Fruit fly (Drosophila melanogaster) whole organism, embryonic: ENCODE results near the gene CG17190.

ENCODE experiments used
- Asciz ChIP-seq: fragments of 200-800 bp; sonication (Bioruptor generic); optimal IDR thresholded peaks from 2 replicates; lab custom pipeline; 2017; ENCODE audit warnings: missing biosample characterization, mild to moderate bottlenecking, missing genetic modification characterization, missing genetic modification reagents
- CG10979 ChIP-seq: fragments of 200-800 bp; sonication (Bioruptor generic); optimal IDR thresholded peaks from 2 replicates; lab custom pipeline; 2018; ENCODE audit warnings: missing biosample characterization, mild to moderate bottlenecking, missing genetic modification characterization, moderate library complexity
- CG12071 ChIP-seq: fragments of 200-800 bp; sonication (Bioruptor generic); optimal IDR thresholded peaks from 3 replicates; lab custom pipeline; 2018; ENCODE audit warnings: missing biosample characterization, mild to moderate bottlenecking, missing genetic modification characterization
- CG13287 ChIP-seq: fragments of 200-800 bp; sonication (Bioruptor generic); IDR thresholded peaks from 2 replicates; pipeline ENCODE4 v1.3.6; 2022; ENCODE audit warnings: missing biosample characterization, missing genetic modification characterization; ENCODE audit not compliant: partially characterized antibody
- CG15514 ChIP-seq: fragments of 200-800 bp; sonication (Bioruptor generic); optimal IDR thresholded peaks from 3 replicates; lab custom pipeline; 2017; ENCODE audit warnings: missing biosample characterization, missing genetic modification characterization, mild to moderate bottlenecking, moderate library complexity, missing genetic modification reagents
- CG17385 ChIP-seq: fragments of 200-800 bp; sonication (Bioruptor generic); optimal IDR thresholded peaks from 3 replicates; lab custom pipeline; 2018; ENCODE audit warnings: missing biosample characterization, mild to moderate bottlenecking, missing genetic modification characterization
- CG18476 ChIP-seq: fragments of 200-800 bp; sonication (Bioruptor generic); optimal IDR thresholded peaks from 2 replicates; lab custom pipeline; 2016; ENCODE audit warnings: missing biosample characterization, mild to moderate bottlenecking, missing genetic modification characterization
- CG2120 ChIP-seq: fragments of 200-800 bp; sonication (Bioruptor generic); optimal IDR thresholded peaks from 3 replicates; lab custom pipeline; 2016; ENCODE audit warnings: missing biosample characterization, missing genetic modification characterization
- CG2678 ChIP-seq: fragments of 200-800 bp; sonication (Bioruptor generic); optimal IDR thresholded peaks from 3 replicates; lab custom pipeline; 2019; ENCODE audit warnings: missing biosample characterization, mild to moderate bottlenecking, missing genetic modification characterization, moderate library complexity
- CG3281 ChIP-seq: fragments of 200-800 bp; sonication (Bioruptor generic); optimal IDR thresholded peaks from 3 replicates; lab custom pipeline; 2017; ENCODE audit warnings: missing biosample characterization, mild to moderate bottlenecking, missing genetic modification characterization
- CG34224 ChIP-seq: fragments of 200-800 bp; sonication (Bioruptor generic); IDR thresholded peaks from 3 replicates; pipeline ENCODE4 v1.3.6; 2022; ENCODE audit warnings: missing biosample characterization, missing genetic modification characterization; ENCODE audit not compliant: partially characterized antibody
- CG5245 ChIP-seq: fragments of 200-800 bp; sonication (Bioruptor generic); optimal IDR thresholded peaks from 3 replicates; lab custom pipeline; 2016; ENCODE audit warnings: missing biosample characterization, missing genetic modification characterization
- CG7839 ChIP-seq: fragments of 200-800 bp; sonication (Bioruptor generic); optimal IDR thresholded peaks from 3 replicates; lab custom pipeline; 2018; ENCODE audit warnings: missing biosample characterization, mild to moderate bottlenecking, missing genetic modification characterization, moderate library complexity
- CG7928 ChIP-seq: fragments of 200-800 bp; sonication (Bioruptor generic); optimal IDR thresholded peaks from 2 replicates; lab custom pipeline; 2017; ENCODE audit warnings: missing biosample characterization, mild to moderate bottlenecking, missing genetic modification characterization
- CG8290 ChIP-seq, 3 experiments: fragments of 200-800 bp; sonication (Bioruptor generic); optimal IDR thresholded peaks; 2 replicates each; lab custom pipeline; 2016 to 2019; ENCODE audit warnings: missing biosample characterization in 3 of 3, missing genetic modification characterization in 3 of 3, mild to moderate bottlenecking in 2 of 3, moderate library complexity in 1 of 3
- CG8944 ChIP-seq: fragments of 200-800 bp; sonication (Bioruptor generic); optimal IDR thresholded peaks from 3 replicates; lab custom pipeline; 2016; ENCODE audit warnings: missing biosample characterization, missing genetic modification characterization
- CG9437 ChIP-seq: fragments of 200-800 bp; sonication (Bioruptor generic); optimal IDR thresholded peaks from 2 replicates; lab custom pipeline; 2018; ENCODE audit warnings: missing biosample characterization, mild to moderate bottlenecking, missing genetic modification characterization
- CG9817 ChIP-seq: fragments of 200-800 bp; sonication (Bioruptor generic); optimal IDR thresholded peaks from 2 replicates; lab custom pipeline; 2018; ENCODE audit warnings: missing biosample characterization, mild to moderate bottlenecking, missing genetic modification characterization, moderate library complexity
- Dek ChIP-seq: fragments of 200-800 bp; sonication (Bioruptor generic); optimal IDR thresholded peaks from 3 replicates; lab custom pipeline; 2019; ENCODE audit warnings: missing biosample characterization, mild to moderate bottlenecking, missing genetic modification characterization, moderate library complexity
- Dll ChIP-seq: fragments of 200-800 bp; sonication (Bioruptor generic); IDR thresholded peaks from 4 replicates; pipeline ENCODE4 v1.3.6; 2022; ENCODE audit warnings: missing biosample characterization, missing genetic modification characterization; ENCODE audit not compliant: partially characterized antibody
- ERR ChIP-seq: fragments of 200-800 bp; sonication (Bioruptor generic); optimal IDR thresholded peaks from 2 replicates; lab custom pipeline; 2016; ENCODE audit warnings: missing biosample characterization, missing genetic modification characterization
- Ets65A ChIP-seq: fragments of 200-800 bp; sonication (Bioruptor generic); peaks from one replicate; lab custom pipeline; 2016; ENCODE audit warnings: missing biosample characterization, missing genetic modification characterization
- Ets97D ChIP-seq: fragments of 200-800 bp; sonication (Bioruptor generic); optimal IDR thresholded peaks from 3 replicates; lab custom pipeline; 2016; ENCODE audit warnings: missing biosample characterization, missing genetic modification characterization
- Fer2 ChIP-seq: fragments of 200-800 bp; sonication (Bioruptor generic); optimal IDR thresholded peaks from 2 replicates; lab custom pipeline; 2018; ENCODE audit warnings: missing biosample characterization, mild to moderate bottlenecking, missing genetic modification characterization, moderate library complexity
- HHEX ChIP-seq: fragments of 200-800 bp; sonication (Bioruptor generic); optimal IDR thresholded peaks from 3 replicates; lab custom pipeline; 2017; ENCODE audit warnings: missing biosample characterization, mild to moderate bottlenecking, missing genetic modification characterization, missing genetic modification reagents
- HLH4C ChIP-seq: fragments of 200-800 bp; sonication (Bioruptor generic); IDR thresholded peaks from 3 replicates; pipeline ENCODE4 v1.3.6; 2022; ENCODE audit warnings: missing biosample characterization, missing genetic modification characterization; ENCODE audit not compliant: partially characterized antibody
- HmgD ChIP-seq: fragments of 200-800 bp; sonication (Bioruptor generic); optimal IDR thresholded peaks from 3 replicates; lab custom pipeline; 2016; ENCODE audit warnings: missing biosample characterization, missing genetic modification characterization
- Hr39 ChIP-seq: fragments of >200 bp; optimal IDR thresholded peaks from 2 replicates; lab custom pipeline; 2017
- Lpt ChIP-seq: fragments of >200 bp; optimal IDR thresholded peaks from 2 replicates; lab custom pipeline; 2018; ENCODE audit warnings: missing biosample characterization, missing genetic modification characterization
- Rfx ChIP-seq: fragments of 200-800 bp; sonication (Bioruptor generic); IDR thresholded peaks from 2 replicates; pipeline ENCODE4 v1.3.6; 2022; ENCODE audit warnings: missing biosample characterization, missing genetic modification characterization
- Usf ChIP-seq: fragments of 200-800 bp; sonication (Bioruptor generic); optimal IDR thresholded peaks from 2 replicates; lab custom pipeline; 2017; ENCODE audit warnings: missing genotype, missing biosample characterization, missing genetic modification characterization
- YL-1 ChIP-seq: fragments of 200-800 bp; sonication (Bioruptor generic); optimal IDR thresholded peaks from 3 replicates; lab custom pipeline; 2017; ENCODE audit warnings: missing biosample characterization, mild to moderate bottlenecking, missing genetic modification characterization
- abd-A ChIP-seq: fragments of 200-800 bp; sonication (Bioruptor generic); optimal IDR thresholded peaks from 3 replicates; lab custom pipeline; 2019; ENCODE audit warnings: missing biosample characterization, mild to moderate bottlenecking, missing genetic modification characterization, moderate library complexity
- ato ChIP-seq: fragments of 200-800 bp; sonication (Bioruptor generic); IDR thresholded peaks from 2 replicates; pipeline ENCODE4 v1.3.6; 2022; ENCODE audit warnings: missing biosample characterization, missing genetic modification characterization; ENCODE audit not compliant: partially characterized antibody
- bsh ChIP-seq, 2 experiments: fragments of 200-800 bp; sonication (Bioruptor generic); optimal IDR thresholded peaks; 2 replicates each; lab custom pipeline; 2017 to 2018; ENCODE audit warnings: mild to moderate bottlenecking in 2 of 2, missing biosample characterization in 2 of 2, missing genetic modification characterization in 2 of 2, moderate library complexity in 1 of 2
- dmrt11E ChIP-seq: fragments of 200-800 bp; sonication (Bioruptor generic); optimal IDR thresholded peaks from 3 replicates; lab custom pipeline; 2018; ENCODE audit warnings: missing biosample characterization, mild to moderate bottlenecking, missing genetic modification characterization, moderate library complexity
- dmrt99B ChIP-seq: fragments of 200-800 bp; sonication (Bioruptor generic); optimal IDR thresholded peaks from 2 replicates; lab custom pipeline; 2018; ENCODE audit warnings: missing biosample characterization, mild to moderate bottlenecking, missing genetic modification characterization, moderate library complexity
- dpn ChIP-seq, 2 experiments: fragments of 200-800 bp; sonication (Bioruptor generic); optimal IDR thresholded peaks; 3 replicates each; lab custom pipeline; 2016; ENCODE audit warnings: missing biosample characterization in 2 of 2, missing genetic modification characterization in 2 of 2
- emc ChIP-seq: fragments of 200-800 bp; sonication (Bioruptor generic); optimal IDR thresholded peaks from 2 replicates; lab custom pipeline; 2016; ENCODE audit warnings: missing biosample characterization, missing genetic modification characterization
- esg ChIP-seq: fragments of 200-800 bp; sonication (Bioruptor generic); conservative IDR thresholded peaks from 2 replicates; pipeline ENCODE4 v1.3.6; 2022; ENCODE audit warnings: missing biosample characterization, missing genetic modification characterization
- knrl ChIP-seq: fragments of 200-800 bp; sonication (Bioruptor generic); IDR thresholded peaks from 3 replicates; pipeline ENCODE4 v1.3.6; 2022; ENCODE audit warnings: missing biosample characterization, missing genetic modification characterization; ENCODE audit not compliant: partially characterized antibody
- mld ChIP-seq: fragments of 200-800 bp; sonication (Bioruptor generic); IDR thresholded peaks from 3 replicates; pipeline ENCODE4 v1.3.6; 2022; ENCODE audit warnings: missing biosample characterization, missing genetic modification characterization; ENCODE audit not compliant: partially characterized antibody
- pzg ChIP-seq: fragments of 200-800 bp; sonication (Bioruptor generic); optimal IDR thresholded peaks from 3 replicates; lab custom pipeline; 2018; ENCODE audit warnings: missing biosample characterization, mild to moderate bottlenecking, missing genetic modification characterization, moderate library complexity
- salm ChIP-seq: fragments of 200-800 bp; sonication (Bioruptor generic); optimal IDR thresholded peaks from 2 replicates; lab custom pipeline; 2018; ENCODE audit warnings: missing biosample characterization, mild to moderate bottlenecking, missing genetic modification characterization
- stc ChIP-seq: fragments of 200-800 bp; sonication (Bioruptor generic); IDR thresholded peaks from 2 replicates; pipeline ENCODE4 v1.3.6; 2022; ENCODE audit warnings: missing biosample characterization, missing genetic modification characterization
- stwl ChIP-seq: fragments of 200-800 bp; sonication (Bioruptor generic); optimal IDR thresholded peaks from 3 replicates; lab custom pipeline; 2018; ENCODE audit warnings: missing biosample characterization, mild to moderate bottlenecking, missing genetic modification characterization, moderate library complexity
- ttk ChIP-seq: fragments of 200-800 bp; sonication (Bioruptor generic); IDR thresholded peaks from 2 replicates; pipeline ENCODE4 v2.1.2; 2022; ENCODE audit warnings: missing biosample characterization, missing genetic modification characterization
- unc-4 ChIP-seq: fragments of 200-800 bp; sonication (Bioruptor generic); IDR thresholded peaks from 2 replicates; pipeline ENCODE4 v1.3.6; 2022; ENCODE audit warnings: missing biosample characterization, missing genetic modification characterization; ENCODE audit not compliant: partially characterized antibody

Gene CG17190

dm6 chr3R:20058960-20059359 is 45.7 kb upstream of the CG17190 start (continued):
- TF ChIP-seq dmrt99B (tag; lab: Kevin White, UChicago) (no peak), Lpt (no peak), dpn (GFP tag; optimal IDR thresholded peaks at IDR 0.05; lab: Kevin White, UChicago) (no peak), Dll (no peak)

dm6 chr3R:20057501-20057900 is 44.2 kb upstream of the CG17190 start, which contains the start of gene mdlc:
mdlc (plus strand) TSS chr3R:20057748.
- peak; percentile 83 for TF ChIP-seq stwl (tag; lab: Kevin White, UChicago)
- no peak for TF ChIP-seq bsh (GFP tag; optimal IDR thresholded peaks at IDR 0.05; lab: Kevin White, UChicago)
- TF ChIP-seq Ets97D (GFP tag; lab: Kevin White, UChicago) = peak; percentile 8
- TF ChIP-seq dmrt11E = no peak
- no peak for TF ChIP-seq CG3281 (GFP tag; lab: Kevin White, UChicago)
- TF ChIP-seq unc-4 (GFP tag; lab: Robert Waterston, UW) = peak; percentile 61
- peak; percentile 38; the same call in 1 of the 3 replicates for TF ChIP-seq CG34224
- TF ChIP-seq CG9817 (tag; lab: Kevin White, UChicago) = peak; percentile 23
- no peak for TF ChIP-seq HLH4C (GFP tag; lab: Robert Waterston, UW)
- TF ChIP-seq CG10979 (tag; lab: Kevin White, UChicago) = no peak
- TF ChIP-seq HmgD (GFP tag; lab: Kevin White, UChicago) = no peak
- no peak for TF ChIP-seq YL-1 (GFP tag; lab: Kevin White, UChicago)
- TF ChIP-seq salm (tag; lab: Kevin White, UChicago) = no peak
- peak; percentile 38 for TF ChIP-seq pzg (GFP tag; lab: Kevin White, UChicago)
- peak; percentile 73 for TF ChIP-seq CG13287 (GFP tag; lab: Robert Waterston, UW)
- peak; percentile 46 for TF ChIP-seq abd-A (tag; lab: Kevin White, UChicago)
- no peak for TF ChIP-seq CG8944 (GFP tag; lab: Kevin White, UChicago)
- no peak for TF ChIP-seq CG15514
- peak; percentile 10 for TF ChIP-seq CG2120 (GFP tag; lab: Kevin White, UChicago)
- TF ChIP-seq CG5245 (GFP tag; lab: Kevin White, UChicago) = no peak
- TF ChIP-seq Rfx = peak; percentile 28; the same call in 1 of the 2 replicates
- TF ChIP-seq Asciz = no peak
- TF ChIP-seq Fer2 (tag; lab: Kevin White, UChicago) = no peak
- TF ChIP-seq ato = no peak
- peak; percentile 94 for TF ChIP-seq CG17385 (GFP tag; lab: Kevin White, UChicago)
- no peak for TF ChIP-seq HHEX (GFP tag; lab: Kevin White, UChicago)
- no peak for TF ChIP-seq CG7928 (GFP tag; lab: Kevin White, UChicago)
- TF ChIP-seq stc (GFP tag; lab: Robert Waterston, UW) = no peak
- TF ChIP-seq CG8290 (GFP tag; optimal IDR thresholded peaks at IDR 0.05; lab: Kevin White, UChicago) = no peak
- TF ChIP-seq CG8290 (tag; optimal IDR thresholded peaks at IDR 0.05; lab: Kevin White, UChicago) = no peak
- no peak for TF ChIP-seq esg (GFP tag; lab: Robert Waterston, UW)
- TF ChIP-seq ttk (GFP tag; lab: Robert Waterston, UW) = no peak
- peak; percentile 76 for TF ChIP-seq knrl (GFP tag; lab: Robert Waterston, UW)
- TF ChIP-seq emc = no peak
- peak; percentile 33 for TF ChIP-seq CG2678
- TF ChIP-seq Dek (tag; lab: Kevin White, UChicago) = no peak
- no peak for TF ChIP-seq Hr39 (lab: Kevin White, UChicago)
- no peak for TF ChIP-seq ERR (GFP tag; lab: Kevin White, UChicago)
- TF ChIP-seq CG7839 = peak; percentile 15
- no peak for TF ChIP-seq CG12071 (GFP tag; lab: Kevin White, UChicago)
- TF ChIP-seq mld = no peak
- TF ChIP-seq CG18476 (GFP tag; lab: Kevin White, UChicago) = no peak
- peak; percentile 84 for TF ChIP-seq Ets65A
- no peak for TF ChIP-seq Usf
- TF ChIP-seq CG9437 (GFP tag; lab: Kevin White, UChicago) = no peak
